Fruit fly (Drosophila melanogaster): ENCODE data around the gene CG3982.

CG3982 gene

dm6 chr3L:9451522-9452118, 34.4 kb upstream of the CG3982 start, which contains the start of the genes CG3448 and ghi (continued):
- TF ChIP-seq salm (tag; optimal IDR thresholded peaks at IDR 0.05) (peak; percentile 9), CG16779 (GFP tag; IDR thresholded peaks at IDR 0.05) (no peak), CG12236 (GFP tag; optimal IDR thresholded peaks at IDR 0.05) (no peak), cwo (GFP tag; optimal IDR thresholded peaks at IDR 0.05) (peak; percentile 41), GATAe (GFP tag; conservative IDR thresholded peaks at IDR 0.05) (no peak), row (GFP tag; IDR thresholded peaks at IDR 0.05) (peak; percentile 57; the same call in 2 of the 3 replicates), Scr (GFP tag; IDR thresholded peaks at IDR 0.05; ENCODE audit: partially characterized antibody) (peak; percentile 76), CG30403 (GFP tag; optimal IDR thresholded peaks at IDR 0.05) (peak; percentile 76), pfk (GFP tag; optimal IDR thresholded peaks at IDR 0.05) (no peak), grn (GFP tag; optimal IDR thresholded peaks at IDR 0.05) (peak; percentile 1), nom (GFP tag; optimal IDR thresholded peaks at IDR 0.05) (peak; percentile 46), CG13624 (GFP tag; optimal IDR thresholded peaks at IDR 0.05) (peak; percentile 37), CG15601 (tag; optimal IDR thresholded peaks at IDR 0.05) (peak; percentile 45), gem (tag; optimal IDR thresholded peaks at IDR 0.05) (peak; percentile 71), Dip2 (GFP tag; IDR thresholded peaks at IDR 0.05) (no peak), CG15269 (tag; optimal IDR thresholded peaks at IDR 0.05) (peak; percentile 28), CG30020 (tag; optimal IDR thresholded peaks at IDR 0.05) (peak; percentile 41), Ssrp (tag; optimal IDR thresholded peaks at IDR 0.05) (no peak), slp2 (GFP tag; optimal IDR thresholded peaks at IDR 0.05) (no peak), emc (GFP tag; optimal IDR thresholded peaks at IDR 0.05) (no peak), shn (GFP tag; optimal IDR thresholded peaks at IDR 0.05) (no peak), bbx (GFP tag; IDR thresholded peaks at IDR 0.05; ENCODE audit: partially characterized antibody) (peak; percentile 80), MESR4 (GFP tag; optimal IDR thresholded peaks at IDR 0.05) (peak; percentile 75), Aef1 (GFP tag; IDR thresholded peaks at IDR 0.05) (peak; percentile 58), sug (tag; optimal IDR thresholded peaks at IDR 0.05) (peak; percentile 23), CG18764 (GFP tag; optimal IDR thresholded peaks at IDR 0.05) (peak; percentile 61), ftz-f1 (GFP tag; optimal IDR thresholded peaks at IDR 0.05) (no peak), CrebB (tag; optimal IDR thresholded peaks at IDR 0.05) (no peak), sima (GFP tag; optimal IDR thresholded peaks at IDR 0.05) (no peak), CG3407 (GFP tag; optimal IDR thresholded peaks at IDR 0.05) (no peak), tio (GFP tag; optimal IDR thresholded peaks at IDR 0.05) (no peak), CG9817 (tag; optimal IDR thresholded peaks at IDR 0.05) (peak; percentile 73), lilli (GFP tag; optimal IDR thresholded peaks at IDR 0.05) (peak; percentile 59), Asciz (GFP tag; optimal IDR thresholded peaks at IDR 0.05) (peak; percentile 18), sob (GFP tag; IDR thresholded peaks at IDR 0.05) (peak; percentile 83), stc (GFP tag; IDR thresholded peaks at IDR 0.05) (peak; percentile 58), lmd (GFP tag; IDR thresholded peaks at IDR 0.05) (peak; percentile 73), Blimp-1 (GFP tag; optimal IDR thresholded peaks at IDR 0.05) (peak; percentile 65), CG34376 (GFP tag; optimal IDR thresholded peaks at IDR 0.05) (peak; percentile 61), D (optimal IDR thresholded peaks at IDR 0.05) (no peak), D (GFP tag; optimal IDR thresholded peaks at IDR 0.05) (peak; percentile 37), scrt (GFP tag; optimal IDR thresholded peaks at IDR 0.05) (peak; percentile 91), peb (GFP tag; IDR thresholded peaks at IDR 0.05) (0 out of 2 replicates have a peak, but pooled peaks have one; percentile 40), Usf (GFP tag; optimal IDR thresholded peaks at IDR 0.05) (no peak), CG3163 (GFP tag; optimal IDR thresholded peaks at IDR 0.05) (no peak), CG14014 (GFP tag; IDR thresholded peaks at IDR 0.05) (no peak), ranshi (GFP tag; IDR thresholded peaks at IDR 0.05) (peak; percentile 43; the same call in 1 of the 2 replicates), CG1647 (GFP tag; optimal IDR thresholded peaks at IDR 0.05) (no peak), Taf1 (GFP tag; IDR thresholded peaks at IDR 0.05) (peak; percentile 27; the same call in 1 of the 2 replicates), Hand (GFP tag; optimal IDR thresholded peaks at IDR 0.05) (no peak)

Measured in whole organism, embryonic.